Fruit fly (Drosophila melanogaster): ENCODE results near the gene FoxP.

Gene FoxP

dm6 chr3R:9705008-9705628 is 25.6 kb downstream of the FoxP start, which contains the start of gene Unc-115a (continued):
- TF ChIP-seq Ets97D (GFP tag; optimal IDR thresholded peaks at IDR 0.05) (peak; percentile 92), aop (GFP tag; IDR thresholded peaks at IDR 0.05) (no peak), Drgx (GFP tag; IDR thresholded peaks at IDR 0.05) (no peak), dimm (GFP tag; IDR thresholded peaks at IDR 0.05) (no peak), ab (GFP tag; optimal IDR thresholded peaks at IDR 0.05) (no peak), mirr (GFP tag; optimal IDR thresholded peaks at IDR 0.05) (peak; percentile 40), tup (GFP tag; optimal IDR thresholded peaks at IDR 0.05) (no peak), CG12104 (GFP tag; optimal IDR thresholded peaks at IDR 0.05) (peak; percentile 29), CG12942 (GFP tag; optimal IDR thresholded peaks at IDR 0.05) (no peak), Scr (GFP tag; IDR thresholded peaks at IDR 0.05; ENCODE audit: partially characterized antibody) (no peak), lov (optimal IDR thresholded peaks at IDR 0.05) (no peak), lov (GFP tag; IDR thresholded peaks at IDR 0.05) (no peak), Dref (GFP tag; IDR thresholded peaks at IDR 0.05) (no peak), CG1602 (GFP tag; optimal IDR thresholded peaks at IDR 0.05) (no peak), trem (tag; optimal IDR thresholded peaks at IDR 0.05) (peak; percentile 79), p53 (GFP tag; optimal IDR thresholded peaks at IDR 0.05) (no peak), gcm (GFP tag; optimal IDR thresholded peaks at IDR 0.05) (peak; percentile 42), CG11695 (GFP tag; IDR thresholded peaks at IDR 0.05) (no peak), CG10274 (GFP tag; optimal IDR thresholded peaks at IDR 0.05) (no peak), CG5245 (GFP tag; optimal IDR thresholded peaks at IDR 0.05) (no peak), Opbp (GFP tag; IDR thresholded peaks at IDR 0.05; ENCODE audit: partially characterized antibody) (no peak), Neu2 (GFP tag; optimal IDR thresholded peaks at IDR 0.05; ENCODE audit: borderline replicate concordance) (no peak), CG5180 (GFP tag; optimal IDR thresholded peaks at IDR 0.05) (no peak), Mrtf (GFP tag; IDR thresholded peaks at IDR 0.05) (no peak), al (GFP tag; IDR thresholded peaks at IDR 0.05) (no peak), Oaz (GFP tag; IDR thresholded peaks at IDR 0.05) (no peak), CG9932 (GFP tag; IDR thresholded peaks at IDR 0.05) (no peak), CG8359 (GFP tag; optimal IDR thresholded peaks at IDR 0.05; ENCODE audit: borderline replicate concordance) (no peak), Med (GFP tag) (peak; percentile 93), cato (GFP tag; optimal IDR thresholded peaks at IDR 0.05; ENCODE audit: borderline replicate concordance) (no peak), CG9797 (GFP tag; optimal IDR thresholded peaks at IDR 0.05) (peak; percentile 84), CG8281 (tag; optimal IDR thresholded peaks at IDR 0.05) (no peak), CG30020 (tag; optimal IDR thresholded peaks at IDR 0.05) (peak; percentile 34), knrl (GFP tag; IDR thresholded peaks at IDR 0.05; ENCODE audit: partially characterized antibody) (no peak), Nf-YB (GFP tag; optimal IDR thresholded peaks at IDR 0.05) (no peak), CG7839 (tag; optimal IDR thresholded peaks at IDR 0.05) (no peak), pros (GFP tag; optimal IDR thresholded peaks at IDR 0.05) (peak; percentile 97), rib (GFP tag; IDR thresholded peaks at IDR 0.05) (no peak), CG7271 (tag; optimal IDR thresholded peaks at IDR 0.05) (no peak), CG10431 (GFP tag; optimal IDR thresholded peaks at IDR 0.05) (peak; percentile 32), CG17359 (tag; optimal IDR thresholded peaks at IDR 0.05) (peak; percentile 57), Atf6 (GFP tag; IDR thresholded peaks at IDR 0.05) (no peak), sima (GFP tag; optimal IDR thresholded peaks at IDR 0.05) (no peak), sug (tag; optimal IDR thresholded peaks at IDR 0.05) (peak; percentile 41), CG12391 (tag; optimal IDR thresholded peaks at IDR 0.05) (peak; percentile 59), so (GFP tag; IDR thresholded peaks at IDR 0.05) (no peak), Ets65A (GFP tag) (peak; percentile 90), lbe (GFP tag; optimal IDR thresholded peaks at IDR 0.05) (peak; percentile 30), CG4404 (GFP tag; IDR thresholded peaks at IDR 0.05) (no peak), HLH54F (GFP tag; optimal IDR thresholded peaks at IDR 0.05) (peak; percentile 59), CG10267 (tag; optimal IDR thresholded peaks at IDR 0.05) (peak; percentile 74)
